Worm (Caenorhabditis elegans) whole organism, L2 larva: Measurements from ENCODE around the gene F14H12.2.

Experiments
- ceh-82 ChIP-seq: fragments of 150-350 bp; optimal IDR thresholded peaks from 2 replicates; lab custom pipeline; 2014; ENCODE audit warnings: missing biosample characterization, missing genetic modification characterization
- dmd-4 ChIP-seq: sonication (generic microtip); optimal IDR thresholded peaks from 2 replicates; lab custom pipeline; 2017; ENCODE audit warnings: missing biosample characterization, missing genetic modification characterization
- egl-27 ChIP-seq: sonication (generic microtip); optimal IDR thresholded peaks from 3 replicates; lab custom pipeline; 2017; ENCODE audit warnings: missing biosample characterization, missing genetic modification reagents, missing genetic modification characterization
- elt-1 ChIP-seq: fragments of 150-350 bp; optimal IDR thresholded peaks from 2 replicates; lab custom pipeline; 2014; ENCODE audit warnings: missing biosample characterization, missing genetic modification characterization
- lin-39 ChIP-seq: fragments of 150-350 bp; optimal IDR thresholded peaks from 2 replicates; lab custom pipeline; 2014; ENCODE audit warnings: missing biosample characterization, missing genetic modification reagents, missing genetic modification characterization
- lsy-2 ChIP-seq, 2 experiments: fragments of 150-350 bp in 1 of 2; sonication (generic microtip) in 1 of 2; optimal IDR thresholded peaks; 2 replicates each; lab custom pipeline; 2014 to 2017; ENCODE audit warnings: missing biosample characterization in 2 of 2, missing genetic modification characterization in 2 of 2
- nhr-10 ChIP-seq: sonication (generic microtip); optimal IDR thresholded peaks from 2 replicates; lab custom pipeline; 2017; ENCODE audit warnings: missing biosample characterization, missing genetic modification characterization
- nhr-25 ChIP-seq: fragments of 150-350 bp; sonication (generic microtip); optimal IDR thresholded peaks from 3 replicates; lab custom pipeline; 2014; ENCODE audit warnings: missing biosample characterization, missing genetic modification characterization
- ztf-1 ChIP-seq: fragments of 200-800 bp; sonication (Bioruptor generic); conservative IDR thresholded peaks from 2 replicates; pipeline ENCODE4 v1.3.6; 2022; ENCODE audit warnings: missing genetic modification characterization, missing compliant biosample characterization
- ztf-11 ChIP-seq: sonication (generic microtip); optimal IDR thresholded peaks from 2 replicates; lab custom pipeline; 2017; ENCODE audit warnings: missing biosample characterization, missing genetic modification characterization

DNA sequence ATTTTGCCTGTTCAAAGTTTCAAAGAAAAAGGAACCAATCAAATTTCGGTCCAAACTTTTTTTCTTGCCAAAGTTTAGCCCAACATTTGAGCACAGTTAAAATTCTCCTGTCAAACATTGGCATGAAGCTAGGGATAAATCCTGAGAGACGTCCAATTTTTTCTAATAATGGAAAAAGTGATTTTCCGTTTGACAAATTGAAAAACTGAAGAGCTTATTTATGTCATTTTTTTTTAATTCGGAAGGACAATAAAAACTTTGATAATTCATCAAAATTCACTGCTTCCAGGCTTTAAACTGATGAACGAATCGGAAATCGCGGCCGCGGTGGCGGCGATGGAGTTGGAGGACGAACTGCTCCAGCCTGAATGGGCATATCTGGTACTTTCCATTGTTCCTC, 29.7 kb upstream of the F14H12.2 start, which contains the start of gene dop-6:
- TF ChIP-seq dmd-4 (tag; lab: Kevin White, UChicago) (no peak), egl-27 (tag; lab: Kevin White, UChicago) (no peak), ceh-82 (tag; lab: Kevin White, UChicago) (no peak), nhr-10 (tag; lab: Kevin White, UChicago) (no peak), lsy-2 (tag; optimal IDR thresholded peaks at IDR 0.05; lab: Kevin White, UChicago) (no peak), ztf-1 (GFP tag; lab: Robert Waterston, UW) (no peak), nhr-25 (tag; lab: Kevin White, UChicago) (no peak), elt-1 (tag; lab: Kevin White, UChicago) (no peak), lin-39 (tag; lab: Kevin White, UChicago) (no peak), ztf-11 (no peak)
